Worm (Caenorhabditis elegans) whole organism, L1 larva: Measurements from ENCODE around the gene npr-32.

Source experiments
- dsc-1 ChIP-seq: sonication (generic microtip); optimal IDR thresholded peaks from 2 replicates; lab custom pipeline; 2016; ENCODE audit warnings: mild to moderate bottlenecking, missing genetic modification characterization, missing compliant biosample characterization
- hlh-4 ChIP-seq: sonication (generic microtip); optimal IDR thresholded peaks from 2 replicates; lab custom pipeline; 2016; ENCODE audit warnings: mild to moderate bottlenecking, missing genetic modification characterization, missing compliant biosample characterization
- hpl-2 ChIP-seq: fragments of 150-350 bp; optimal IDR thresholded peaks from 2 replicates; lab custom pipeline; 2014; ENCODE audit warnings: missing biosample characterization, missing genetic modification reagents, missing genetic modification characterization
- lin-15B ChIP-seq: fragments of 150-350 bp; sonication (generic microtip); optimal IDR thresholded peaks from 3 replicates; lab custom pipeline; 2014; ENCODE audit warnings: missing biosample characterization, missing genetic modification characterization
- nhr-77 ChIP-seq: fragments of 150-350 bp; optimal IDR thresholded peaks from 2 replicates; lab custom pipeline; 2014; ENCODE audit warnings: missing biosample characterization, missing genetic modification characterization
- tlp-1 ChIP-seq: fragments of 150-350 bp; optimal IDR thresholded peaks from 2 replicates; lab custom pipeline; 2014; ENCODE audit warnings: missing biosample characterization, missing genetic modification characterization
- unc-62 ChIP-seq: fragments of 150-350 bp; optimal IDR thresholded peaks from 2 replicates; lab custom pipeline; 2014; ENCODE audit warnings: missing biosample characterization, missing genetic modification reagents, missing genetic modification characterization

DNA sequence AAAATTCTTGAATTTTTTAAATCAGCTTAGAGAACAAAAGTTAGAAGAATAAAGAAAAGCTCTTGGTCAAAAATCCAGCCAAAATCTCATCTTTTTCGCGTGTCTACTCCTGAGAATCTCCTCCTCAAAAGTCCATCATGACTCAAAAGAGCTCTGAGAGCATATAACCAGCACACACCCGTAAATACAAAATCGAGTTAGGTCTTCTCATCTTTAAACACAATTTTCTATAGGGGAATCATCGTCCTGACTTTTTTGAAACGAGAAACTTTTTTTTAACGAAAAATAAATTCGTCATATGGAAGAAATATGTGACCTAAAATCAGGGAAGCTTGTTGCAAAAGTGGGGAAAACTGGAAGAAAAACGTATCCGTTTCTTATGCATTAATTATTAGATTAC, 2.6 kb upstream of the npr-32 start:
- TF ChIP-seq tlp-1 (tag; lab: Kevin White, UChicago) = no peak
- TF ChIP-seq unc-62 (GFP tag; lab: Kevin White, UChicago) = no peak
- TF ChIP-seq hpl-2 (GFP tag; lab: Kevin White, UChicago) = no peak
- TF ChIP-seq nhr-77 (tag; lab: Kevin White, UChicago) = no peak
- no peak for TF ChIP-seq hlh-4 (tag; lab: Kevin White, UChicago)
- no peak for TF ChIP-seq lin-15B
- no peak for TF ChIP-seq dsc-1 (tag; lab: Kevin White, UChicago)
